Worm (Caenorhabditis elegans) whole organism, mixed stage, embryonic: ENCODE results near the gene B0416.3.

Experiments
- M03D4.4 ChIP-seq: sonication (generic microtip); optimal IDR thresholded peaks from 2 replicates; lab custom pipeline; 2017; ENCODE audit warnings: mild to moderate bottlenecking, missing genetic modification characterization, missing compliant biosample characterization
- blmp-1 ChIP-seq: fragments of 150-350 bp; optimal IDR thresholded peaks from 2 replicates; lab custom pipeline; 2014; ENCODE audit warnings: missing biosample characterization, missing genetic modification characterization
- ceh-43 ChIP-seq: fragments of 200-800 bp; sonication (Bioruptor generic); optimal IDR thresholded peaks from 2 replicates; lab custom pipeline; 2018; ENCODE audit warnings: mild to moderate bottlenecking, missing genetic modification characterization, moderate library complexity, missing compliant biosample characterization
- elt-1 ChIP-seq: sonication (generic microtip); optimal IDR thresholded peaks from 2 replicates; lab custom pipeline; 2017; ENCODE audit warnings: missing genetic modification characterization, mild to moderate bottlenecking, missing compliant biosample characterization, antibody characterized with exemption, moderate library complexity, borderline replicate concordance; ENCODE audit not compliant: insufficient read depth
- mab-5 ChIP-seq: fragments of 150-350 bp; optimal IDR thresholded peaks from 2 replicates; lab custom pipeline; 2014; ENCODE audit warnings: missing biosample characterization, missing genetic modification characterization
- nhr-2 ChIP-seq: fragments of 150-350 bp; optimal IDR thresholded peaks from 2 replicates; lab custom pipeline; 2014; ENCODE audit warnings: missing biosample characterization, missing genetic modification characterization
- nhr-237 ChIP-seq: fragments of 150-350 bp; optimal IDR thresholded peaks from 2 replicates; lab custom pipeline; 2014; ENCODE audit warnings: missing biosample characterization, missing genetic modification characterization
- nhr-28 ChIP-seq: fragments of 150-350 bp; optimal IDR thresholded peaks from 2 replicates; lab custom pipeline; 2014; ENCODE audit warnings: missing biosample characterization, missing genetic modification characterization
- unc-62 ChIP-seq: fragments of 150-350 bp; optimal IDR thresholded peaks from 2 replicates; lab custom pipeline; 2014; ENCODE audit warnings: missing biosample characterization, missing genetic modification reagents, missing genetic modification characterization
- ztf-11 ChIP-seq: fragments of 150-350 bp; optimal IDR thresholded peaks from 2 replicates; lab custom pipeline; 2014; ENCODE audit warnings: missing biosample characterization, missing genetic modification characterization

ce11 chrX:9261626-9262189, 29.7 kb upstream of the B0416.3 start:
- no peak for TF ChIP-seq nhr-28 (tag; lab: Kevin White, UChicago)
- no peak for TF ChIP-seq ceh-43 (GFP tag; lab: Kevin White, UChicago)
- no peak for TF ChIP-seq nhr-2 (tag; lab: Kevin White, UChicago)
- TF ChIP-seq blmp-1 (tag; lab: Kevin White, UChicago): no peak
- no peak for TF ChIP-seq elt-1 (tag; lab: Kevin White, UChicago)
- no peak for TF ChIP-seq nhr-237 (tag; lab: Kevin White, UChicago)
- TF ChIP-seq unc-62: no peak
- no peak for TF ChIP-seq ztf-11 (tag; lab: Kevin White, UChicago)
- no peak for TF ChIP-seq mab-5 (tag; lab: Kevin White, UChicago)
- TF ChIP-seq M03D4.4 (tag; lab: Kevin White, UChicago): no peak
